Worm (Caenorhabditis elegans): Measurements from ENCODE around the gene srap-1.

The srap-1 gene

ce11 chrII:11185728-11186127 lies 17.3 kb upstream of the srap-1 start, which contains the start of gene sfxn-1.2:
Gene sfxn-1.2 (plus strand): TSS chrII:11186028.
- no peak for TF ChIP-seq odd-2 (tag; optimal IDR thresholded peaks at IDR 0.05)
- TF ChIP-seq unc-42 (tag; optimal IDR thresholded peaks at IDR 0.05), result no peak
- no peak for TF ChIP-seq unc-3 (GFP tag; conservative IDR thresholded peaks at IDR 0.05)
- TF ChIP-seq unc-3 (tag; optimal IDR thresholded peaks at IDR 0.05), result no peak

- no peak for TF ChIP-seq nhr-232 (tag; optimal IDR thresholded peaks at IDR 0.05)
- TF ChIP-seq K02D7.2 (tag; optimal IDR thresholded peaks at IDR 0.05), result no peak
- no peak for TF ChIP-seq ceh-48 (tag; optimal IDR thresholded peaks at IDR 0.05)
- TF ChIP-seq hlh-6 (tag; optimal IDR thresholded peaks at IDR 0.05), result no peak
- TF ChIP-seq hlh-13 (GFP tag; optimal IDR thresholded peaks at IDR 0.05), result no peak
- no peak for TF ChIP-seq nfya-1 (tag; optimal IDR thresholded peaks at IDR 0.05)
- no peak for TF ChIP-seq tbx-2 (tag; optimal IDR thresholded peaks at IDR 0.05)
- TF ChIP-seq unc-3 (GFP tag; conservative IDR thresholded peaks at IDR 0.05), result no peak
- TF ChIP-seq unc-3 (tag; optimal IDR thresholded peaks at IDR 0.05), result no peak
- TF ChIP-seq rnt-1 (tag; optimal IDR thresholded peaks at IDR 0.05), result no peak
Observed at ce11 chrII:11188026-11188425, 15.0 kb upstream of the srap-1 start, which contains the start of gene F37H8.5. Gene F37H8.5 (plus strand): TSS chrII:11188206.

ce11 chrII:11192488-11192887 lies 10.5 kb upstream of the srap-1 start:
- no peak for TF ChIP-seq elt-2 (tag; optimal IDR thresholded peaks at IDR 0.05)
- TF ChIP-seq unc-86 (tag; optimal IDR thresholded peaks at IDR 0.05), result no peak
- TF ChIP-seq K02D7.2 (tag; optimal IDR thresholded peaks at IDR 0.05), result no peak
- no peak for TF ChIP-seq pax-1 (tag; optimal IDR thresholded peaks at IDR 0.05)
- no peak for TF ChIP-seq fax-1 (tag; optimal IDR thresholded peaks at IDR 0.05)
- TF ChIP-seq hlh-6 (tag; optimal IDR thresholded peaks at IDR 0.05), result no peak
- no peak for TF ChIP-seq tbx-7 (tag; optimal IDR thresholded peaks at IDR 0.05)
- TF ChIP-seq sox-2 (GFP tag; IDR thresholded peaks at IDR 0.05), result no peak
- no peak for TF ChIP-seq nhr-11 (tag; optimal IDR thresholded peaks at IDR 0.05)
- TF ChIP-seq unc-55 (GFP tag; optimal IDR thresholded peaks at IDR 0.05), result no peak
- no peak for TF ChIP-seq ceh-31 (tag; optimal IDR thresholded peaks at IDR 0.05)

ce11 chrII:11193523-11193922 lies 9.5 kb upstream of the srap-1 start:
- TF ChIP-seq unc-3 (GFP tag; conservative IDR thresholded peaks at IDR 0.05), result no peak
- no peak for TF ChIP-seq unc-3 (tag; optimal IDR thresholded peaks at IDR 0.05)
- no peak for TF ChIP-seq ztf-16 (tag; optimal IDR thresholded peaks at IDR 0.05)
- TF ChIP-seq ama-1 (optimal IDR thresholded peaks at IDR 0.05), result no peak
- no peak for TF ChIP-seq ceh-34 (tag; optimal IDR thresholded peaks at IDR 0.05)
- no peak for TF ChIP-seq ceh-19 (GFP tag; optimal IDR thresholded peaks at IDR 0.05)
- TF ChIP-seq npax-4 (tag; optimal IDR thresholded peaks at IDR 0.05), result no peak
- TF ChIP-seq sox-2 (GFP tag; IDR thresholded peaks at IDR 0.05), result no peak
- TF ChIP-seq fkh-10 (GFP tag; optimal IDR thresholded peaks at IDR 0.05), result no peak
- no peak for TF ChIP-seq ceh-24 (tag; optimal IDR thresholded peaks at IDR 0.05)
- no peak for TF ChIP-seq madf-2 (tag; optimal IDR thresholded peaks at IDR 0.05)
- TF ChIP-seq ceh-9 (tag; optimal IDR thresholded peaks at IDR 0.05), result no peak
- no peak for TF ChIP-seq ref-2 (tag; optimal IDR thresholded peaks at IDR 0.05)
- TF ChIP-seq nhr-232 (tag; optimal IDR thresholded peaks at IDR 0.05), result no peak
- TF ChIP-seq tbx-7 (tag; optimal IDR thresholded peaks at IDR 0.05), result no peak
- no peak for TF ChIP-seq hlh-15 (tag; optimal IDR thresholded peaks at IDR 0.05)
- TF ChIP-seq elt-2 (tag; optimal IDR thresholded peaks at IDR 0.05), result no peak

- TF ChIP-seq mec-3 (tag; optimal IDR thresholded peaks at IDR 0.05; ENCODE audit: borderline replicate concordance), result no peak
Observed at ce11 chrII:11200234-11200755, 2.7 kb upstream of the srap-1 start.

- TF ChIP-seq che-1 (tag; optimal IDR thresholded peaks at IDR 0.05), result no peak
- TF ChIP-seq Y22D7AL.16 (tag; optimal IDR thresholded peaks at IDR 0.05), result no peak
- TF ChIP-seq ztf-16 (tag; optimal IDR thresholded peaks at IDR 0.05), result no peak
- no peak for TF ChIP-seq unc-86 (tag; optimal IDR thresholded peaks at IDR 0.05)
- TF ChIP-seq ceh-22 (tag; optimal IDR thresholded peaks at IDR 0.05), result no peak
- TF ChIP-seq pha-2 (tag; optimal IDR thresholded peaks at IDR 0.05), result no peak
- TF ChIP-seq madf-2 (tag; optimal IDR thresholded peaks at IDR 0.05), result no peak
- TF ChIP-seq nhr-11 (tag; optimal IDR thresholded peaks at IDR 0.05), result no peak
- no peak for TF ChIP-seq F13H6.1 (tag; optimal IDR thresholded peaks at IDR 0.05)
- TF ChIP-seq zip-5 (tag; optimal IDR thresholded peaks at IDR 0.05), result no peak
- TF ChIP-seq lin-11 (tag; optimal IDR thresholded peaks at IDR 0.05), result no peak
- no peak for TF ChIP-seq pros-1 (tag; optimal IDR thresholded peaks at IDR 0.05)
- TF ChIP-seq sox-4 (tag; optimal IDR thresholded peaks at IDR 0.05), result no peak
- no peak for TF ChIP-seq ceh-24 (tag; optimal IDR thresholded peaks at IDR 0.05)
- no peak for TF ChIP-seq rnt-1 (tag; optimal IDR thresholded peaks at IDR 0.05)
- TF ChIP-seq K02D7.2 (tag; optimal IDR thresholded peaks at IDR 0.05), result no peak
- no peak for TF ChIP-seq tbx-2 (tag; optimal IDR thresholded peaks at IDR 0.05)
Observed at ce11 chrII:11204731-11205130, 1.7 kb downstream of the srap-1 start.

Measured in whole organism, late embryonic.